Worm (Caenorhabditis elegans): ENCODE measurements around the gene tsn-1.
A peak's percentile ranks its signal among the peaks of the same experiment; 100 is the strongest.

tsn-1 gene

DNA sequence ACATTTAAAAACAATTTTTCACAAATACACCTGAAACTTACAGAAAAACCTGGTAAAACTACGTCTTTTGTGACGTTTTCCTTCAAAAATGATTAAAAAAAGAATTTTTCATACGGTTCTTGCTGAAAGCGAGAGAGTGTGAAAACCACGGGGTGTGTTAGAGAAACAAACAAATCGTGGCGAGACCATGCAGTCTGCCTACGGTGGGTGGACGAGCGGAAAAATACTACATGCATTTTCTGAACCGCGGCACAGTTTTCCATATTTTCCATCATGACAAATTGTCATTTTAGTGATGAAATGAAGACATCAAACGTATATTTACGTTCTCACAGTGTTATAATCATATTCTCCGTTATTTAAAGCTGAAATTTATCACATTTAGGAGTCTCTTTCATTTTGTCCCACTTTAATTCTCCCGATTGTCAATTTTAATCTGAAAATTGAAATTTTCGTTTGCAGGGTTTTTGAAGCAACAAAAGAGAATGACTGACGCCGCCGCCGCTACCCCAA is at the start of gene tsn-1, which contains the start of gene F10G7.9:
Gene tsn-1, plus strand, starts transcription at position 463 of the 513 bp plus-strand sequence.
Gene F10G7.9, minus strand, starts transcription at position 127 of the 513 bp plus-strand sequence.
- TF ChIP-seq nhr-6 (tag; optimal IDR thresholded peaks at IDR 0.05) (no peak), mdl-1 (tag; optimal IDR thresholded peaks at IDR 0.05) (no peak), elt-3 (tag; optimal IDR thresholded peaks at IDR 0.05) (no peak), lin-11 (tag; optimal IDR thresholded peaks at IDR 0.05) (peak; percentile 45), mbf-1 (tag; optimal IDR thresholded peaks at IDR 0.05) (no peak), aly-2 (tag; optimal IDR thresholded peaks at IDR 0.05) (no peak), blmp-1 (tag; optimal IDR thresholded peaks at IDR 0.05; ENCODE audit: insufficient read depth) (no peak), ZK546.5 (tag; optimal IDR thresholded peaks at IDR 0.05) (no peak), R02D3.7 (tag; optimal IDR thresholded peaks at IDR 0.05) (no peak), alr-1 (tag; optimal IDR thresholded peaks at IDR 0.05) (no peak), sma-3 (GFP tag; optimal IDR thresholded peaks at IDR 0.05) (peak; percentile 47), nhr-77 (tag; optimal IDR thresholded peaks at IDR 0.05) (no peak), nhr-23 (tag; optimal IDR thresholded peaks at IDR 0.05) (no peak), nhr-21 (tag; optimal IDR thresholded peaks at IDR 0.05) (peak; percentile 7), crh-2 (tag; optimal IDR thresholded peaks at IDR 0.05) (peak; percentile 52), ztf-1 (GFP tag; conservative IDR thresholded peaks at IDR 0.05) (no peak), ceh-82 (tag; optimal IDR thresholded peaks at IDR 0.05) (no peak), zag-1 (tag; optimal IDR thresholded peaks at IDR 0.05) (no peak), dmd-4 (tag; optimal IDR thresholded peaks at IDR 0.05) (no peak), peb-1 (tag; optimal IDR thresholded peaks at IDR 0.05) (no peak), sma-9 (GFP tag; optimal IDR thresholded peaks at IDR 0.05) (peak; percentile 22), sma-9 (tag; optimal IDR thresholded peaks at IDR 0.05) (no peak), lsy-2 (tag; optimal IDR thresholded peaks at IDR 0.05) (peak; percentile 86 to 97), lin-13 (GFP tag; optimal IDR thresholded peaks at IDR 0.05) (no peak), ztf-4 (tag; optimal IDR thresholded peaks at IDR 0.05) (no peak), elt-1 (tag; optimal IDR thresholded peaks at IDR 0.05) (no peak), skn-1 (tag; optimal IDR thresholded peaks at IDR 0.05) (no peak), F13H6.1 (tag; optimal IDR thresholded peaks at IDR 0.05) (peak; percentile 35), egl-27 (tag; optimal IDR thresholded peaks at IDR 0.05) (peak; percentile 23), nhr-25 (tag; optimal IDR thresholded peaks at IDR 0.05) (peak; percentile 41), C34F6.9 (tag; optimal IDR thresholded peaks at IDR 0.05) (peak; percentile 82), nhr-237 (tag; optimal IDR thresholded peaks at IDR 0.05) (no peak), nhr-129 (tag; optimal IDR thresholded peaks at IDR 0.05) (peak; percentile 29), mab-5 (tag; optimal IDR thresholded peaks at IDR 0.05) (no peak), nhr-11 (tag; optimal IDR thresholded peaks at IDR 0.05) (no peak), fos-1 (tag; optimal IDR thresholded peaks at IDR 0.05) (peak; percentile 69), ceh-16 (tag; optimal IDR thresholded peaks at IDR 0.05) (no peak), ztf-11 (tag; optimal IDR thresholded peaks at IDR 0.05) (no peak), unc-62 (GFP tag; optimal IDR thresholded peaks at IDR 0.05) (no peak), unc-39 (tag; optimal IDR thresholded peaks at IDR 0.05) (no peak), nhr-12 (tag; optimal IDR thresholded peaks at IDR 0.05) (no peak), nhr-10 (tag; optimal IDR thresholded peaks at IDR 0.05) (no peak), unc-55 (GFP tag; optimal IDR thresholded peaks at IDR 0.05) (peak; percentile 67), lin-39 (tag; optimal IDR thresholded peaks at IDR 0.05) (no peak), sem-4 (tag; optimal IDR thresholded peaks at IDR 0.05) (no peak), ama-1 (optimal IDR thresholded peaks at IDR 0.05) (peak; percentile 25), snpc-4 (tag; optimal IDR thresholded peaks at IDR 0.05) (no peak), gmeb-1 (tag; optimal IDR thresholded peaks at IDR 0.05) (peak; percentile 69), Y55F3AM.14 (GFP tag; optimal IDR thresholded peaks at IDR 0.05) (no peak)

All from whole organism, L2 larva.